Worm (Caenorhabditis elegans) whole organism, L4 larva: ENCODE data around the gene toe-1.

Experiments
- F10B5.3 ChIP-seq: sonication (generic microtip); optimal IDR thresholded peaks from 2 replicates; lab custom pipeline; 2016; ENCODE audit warnings: mild to moderate bottlenecking, missing genetic modification characterization, missing compliant biosample characterization
- R02D3.7 ChIP-seq: fragments of 150-350 bp; sonication (generic microtip); optimal IDR thresholded peaks from 3 replicates; lab custom pipeline; 2014; ENCODE audit warnings: missing biosample characterization, missing genetic modification characterization
- Y48G9A.11 ChIP-seq: fragments of 200-800 bp; sonication (Bioruptor generic); IDR thresholded peaks from 2 replicates; pipeline ENCODE4 v1.3.6; 2022; ENCODE audit warnings: missing genetic modification reagents, missing genetic modification characterization, missing compliant biosample characterization
- Y5F2A.4 ChIP-seq: fragments of 200-800 bp; sonication (Bioruptor generic); optimal IDR thresholded peaks from 2 replicates; lab custom pipeline; 2018; ENCODE audit warnings: mild to moderate bottlenecking, missing genetic modification characterization, missing compliant biosample characterization
- ZK546.5 ChIP-seq, 2 experiments: sonication (generic microtip); optimal IDR thresholded peaks; 2 replicates each; lab custom pipeline; 2017; ENCODE audit warnings: missing biosample characterization in 2 of 2, missing genetic modification characterization in 2 of 2
- aha-1 ChIP-seq: fragments of 150-350 bp; peaks from one replicate; lab custom pipeline; 2014; ENCODE audit warnings: missing biosample characterization, missing genetic modification characterization
- aly-2 ChIP-seq: sonication (generic microtip); optimal IDR thresholded peaks from 2 replicates; lab custom pipeline; 2018; ENCODE audit warnings: missing biosample characterization, missing genetic modification characterization
- attf-4 ChIP-seq: sonication (generic microtip); optimal IDR thresholded peaks from 3 replicates; lab custom pipeline; 2017; ENCODE audit warnings: missing biosample characterization, missing genetic modification characterization
- ceh-20 ChIP-seq: fragments of 200-800 bp; sonication (Bioruptor generic); IDR thresholded peaks from 2 replicates; pipeline ENCODE4 v1.3.6; 2022; ENCODE audit warnings: missing genetic modification reagents, missing genetic modification characterization, missing compliant biosample characterization
- ceh-82 ChIP-seq: sonication (generic microtip); optimal IDR thresholded peaks from 2 replicates; lab custom pipeline; 2017; ENCODE audit warnings: missing biosample characterization, missing genetic modification characterization
- ces-1 ChIP-seq: fragments of 150-350 bp; sonication (generic microtip); optimal IDR thresholded peaks from 4 replicates; lab custom pipeline; 2014; ENCODE audit warnings: missing biosample characterization, missing genetic modification reagents, missing genetic modification characterization
- dpl-1 ChIP-seq: fragments of 150-350 bp; optimal IDR thresholded peaks from 2 replicates; lab custom pipeline; 2014; ENCODE audit warnings: missing biosample characterization, missing genetic modification reagents, missing genetic modification characterization
- dve-1 ChIP-seq: sonication (generic microtip); optimal IDR thresholded peaks from 2 replicates; lab custom pipeline; 2017; ENCODE audit warnings: antibody characterized with exemption, mild to moderate bottlenecking, missing genetic modification characterization, missing compliant biosample characterization; ENCODE audit not compliant: insufficient read depth
- egl-27 ChIP-seq: sonication (generic microtip); optimal IDR thresholded peaks from 3 replicates; lab custom pipeline; 2017; ENCODE audit warnings: missing biosample characterization, missing genetic modification reagents, missing genetic modification characterization
- fos-1 ChIP-seq: fragments of 150-350 bp; optimal IDR thresholded peaks from 2 replicates; lab custom pipeline; 2014; ENCODE audit warnings: missing biosample characterization, missing genetic modification characterization
- hif-1 ChIP-seq, 2 experiments: sonication (generic microtip); optimal IDR thresholded peaks; 2 replicates each; lab custom pipeline; 2016 to 2017; ENCODE audit warnings: missing compliant biosample characterization in 2 of 2, missing genetic modification characterization in 2 of 2, missing genetic modification reagents in 2 of 2, missing genotype in 2 of 2, mild to moderate bottlenecking in 1 of 2
- hlh-11 ChIP-seq: fragments of 200-800 bp; sonication (Bioruptor generic); optimal IDR thresholded peaks from 2 replicates; lab custom pipeline; 2018; ENCODE audit warnings: mild to moderate bottlenecking, missing genetic modification characterization, missing compliant biosample characterization
- hlh-30 ChIP-seq: sonication (generic microtip); optimal IDR thresholded peaks from 2 replicates; lab custom pipeline; 2017; ENCODE audit warnings: antibody characterized with exemption, mild to moderate bottlenecking, missing genetic modification characterization, missing compliant biosample characterization; ENCODE audit not compliant: insufficient read depth
- hmg-1.1 ChIP-seq: fragments of 200-800 bp; sonication (Bioruptor generic); IDR thresholded peaks from 2 replicates; pipeline ENCODE4 v1.3.6; 2022; ENCODE audit warnings: missing genetic modification reagents, missing genetic modification characterization, missing compliant biosample characterization
- jun-1 ChIP-seq: fragments of 150-350 bp; optimal IDR thresholded peaks from 2 replicates; lab custom pipeline; 2014; ENCODE audit warnings: missing biosample characterization, missing genetic modification reagents, missing genetic modification characterization
- lin-15B ChIP-seq: fragments of 150-350 bp; sonication (generic microtip); optimal IDR thresholded peaks from 3 replicates; lab custom pipeline; 2014; ENCODE audit warnings: missing biosample characterization, missing genetic modification characterization
- madf-5 ChIP-seq, 2 experiments: fragments of 200-800 bp; sonication (Bioruptor generic); IDR thresholded peaks; 2 replicates each; pipeline ENCODE4 v1.3.6; 2022; ENCODE audit warnings: missing compliant biosample characterization in 2 of 2, missing genetic modification characterization in 2 of 2
- mdl-1 ChIP-seq, 2 experiments: fragments of 150-350 bp in 1 of 2; sonication (generic microtip) in 1 of 2; optimal IDR thresholded peaks; 2 replicates each; lab custom pipeline; 2014 to 2017; ENCODE audit warnings: missing biosample characterization in 2 of 2, missing genetic modification characterization in 2 of 2
- mep-1 ChIP-seq: fragments of 150-350 bp; sonication (generic microtip); optimal IDR thresholded peaks from 3 replicates; lab custom pipeline; 2014; ENCODE audit warnings: missing biosample characterization, missing genetic modification characterization
- mes-2 ChIP-seq: sonication (generic microtip); optimal IDR thresholded peaks from 2 replicates; lab custom pipeline; 2016; ENCODE audit warnings: missing genotype, mild to moderate bottlenecking, missing genetic modification characterization, missing compliant biosample characterization; ENCODE audit not compliant: poor library complexity, severe bottlenecking
- mxl-3 ChIP-seq: fragments of 200-800 bp; sonication (Bioruptor generic); optimal IDR thresholded peaks from 2 replicates; lab custom pipeline; 2018; ENCODE audit warnings: mild to moderate bottlenecking, missing genetic modification characterization, missing compliant biosample characterization
- nhr-10 ChIP-seq: fragments of 150-350 bp; optimal IDR thresholded peaks from 2 replicates; lab custom pipeline; 2014; ENCODE audit warnings: missing biosample characterization, missing genetic modification characterization
- nhr-11 ChIP-seq: fragments of 150-350 bp; optimal IDR thresholded peaks from 2 replicates; lab custom pipeline; 2014; ENCODE audit warnings: missing biosample characterization, missing genetic modification characterization
- nhr-25 ChIP-seq: sonication (generic microtip); optimal IDR thresholded peaks from 2 replicates; lab custom pipeline; 2017; ENCODE audit warnings: missing genetic modification characterization, mild to moderate bottlenecking, missing compliant biosample characterization, antibody characterized with exemption, moderate library complexity, borderline replicate concordance; ENCODE audit not compliant: insufficient read depth
- nhr-28 ChIP-seq: fragments of 150-350 bp; optimal IDR thresholded peaks from 2 replicates; lab custom pipeline; 2014; ENCODE audit warnings: missing biosample characterization, missing genetic modification characterization
- nhr-41 ChIP-seq: fragments of 200-800 bp; sonication (Bioruptor generic); IDR thresholded peaks from 2 replicates; pipeline ENCODE4 v1.3.6; 2022; ENCODE audit warnings: missing genetic modification reagents, missing genetic modification characterization, missing compliant biosample characterization
- pqm-1 ChIP-seq: sonication (generic microtip); optimal IDR thresholded peaks from 2 replicates; lab custom pipeline; 2017; ENCODE audit warnings: missing biosample characterization, missing genetic modification characterization
- sdz-12 ChIP-seq: fragments of 200-800 bp; sonication (Bioruptor generic); optimal IDR thresholded peaks from 2 replicates; lab custom pipeline; 2018; ENCODE audit warnings: mild to moderate bottlenecking, missing genetic modification characterization, missing compliant biosample characterization
- set-16 ChIP-seq: fragments of 200-800 bp; sonication (Bioruptor generic); IDR thresholded peaks from 2 replicates; pipeline ENCODE4 v1.3.6; 2022; ENCODE audit warnings: missing genetic modification reagents, missing genetic modification characterization, missing compliant biosample characterization
- skn-1 ChIP-seq: fragments of 150-350 bp; optimal IDR thresholded peaks from 2 replicates; lab custom pipeline; 2014; ENCODE audit warnings: missing biosample characterization, missing genetic modification characterization
- snpc-1.2 ChIP-seq: fragments of 200-800 bp; sonication (Bioruptor generic); IDR thresholded peaks from 2 replicates; pipeline ENCODE4 v1.3.6; 2022; ENCODE audit warnings: missing genetic modification reagents, missing genetic modification characterization, missing compliant biosample characterization
- unc-62 ChIP-seq, 3 experiments: fragments of 150-350 bp in 1 of 3; sonication (generic microtip); optimal IDR thresholded peaks in 2 of 3; peaks in 1 of 3; 1 replicate in 1 of 3; 2 replicates in 2 of 3; lab custom pipeline; 2014 to 2017; ENCODE audit warnings: missing biosample characterization in 3 of 3, missing genetic modification characterization in 3 of 3, missing genetic modification reagents in 3 of 3, missing genotype in 1 of 3
- zfp-2 ChIP-seq: sonication (generic microtip); optimal IDR thresholded peaks from 2 replicates; lab custom pipeline; 2016; ENCODE audit warnings: mild to moderate bottlenecking, missing genetic modification characterization, missing compliant biosample characterization
- zfp-3 ChIP-seq: fragments of 200-800 bp; sonication (Bioruptor generic); conservative IDR thresholded peaks from 2 replicates; pipeline ENCODE4 v1.3.6; 2022; ENCODE audit warnings: missing genetic modification reagents, missing genetic modification characterization, missing compliant biosample characterization

Gene toe-1

DNA sequence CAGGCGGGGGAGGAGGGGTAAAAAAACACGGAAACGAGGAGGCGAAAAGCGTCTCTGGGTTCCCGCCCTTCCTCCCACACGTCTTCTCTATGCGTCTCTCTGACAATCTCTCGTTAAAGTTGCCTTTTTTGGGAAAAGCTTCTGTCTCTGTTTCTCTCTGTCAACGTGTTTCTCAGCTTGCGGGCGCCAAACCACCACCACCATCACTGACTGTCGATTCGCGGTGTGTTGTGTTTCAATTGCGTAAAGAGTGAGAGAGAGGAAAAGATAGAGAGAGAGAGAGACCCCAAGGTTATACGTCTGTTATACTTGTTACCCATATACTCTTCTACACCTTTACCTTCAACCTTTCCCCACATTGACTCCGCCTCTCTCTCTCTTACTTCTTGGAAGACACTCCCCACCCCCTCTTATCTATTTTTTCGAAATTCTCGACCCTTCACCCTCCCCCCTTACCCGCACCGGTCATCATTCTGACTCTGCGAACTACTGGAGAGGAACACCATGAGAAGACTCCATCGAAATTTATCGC, 32.4 kb upstream of the toe-1 start, which contains the start of gene mlt-7:
TSS of gene mlt-7 (plus strand) at position 482 of the 532 bp plus-strand sequence.
- TF ChIP-seq mxl-3 (GFP tag; lab: Kevin White, UChicago) (peak; percentile 84), hmg-1.1 (0 out of 2 replicates have a peak, but pooled peaks have one; percentile 25), fos-1 (tag; lab: Kevin White, UChicago) (no peak), skn-1 (no peak), set-16 (GFP tag; lab: Robert Waterston, UW) (0 out of 2 replicates have a peak, but pooled peaks have one; percentile 12), nhr-25 (tag; lab: Kevin White, UChicago) (peak; percentile 66), attf-4 (tag; lab: Kevin White, UChicago) (no peak), ceh-82 (tag; lab: Kevin White, UChicago) (no peak), egl-27 (no peak), mep-1 (peak; percentile 25)
- TF ChIP-seq, all 104 proteins: peak for 5

DNA sequence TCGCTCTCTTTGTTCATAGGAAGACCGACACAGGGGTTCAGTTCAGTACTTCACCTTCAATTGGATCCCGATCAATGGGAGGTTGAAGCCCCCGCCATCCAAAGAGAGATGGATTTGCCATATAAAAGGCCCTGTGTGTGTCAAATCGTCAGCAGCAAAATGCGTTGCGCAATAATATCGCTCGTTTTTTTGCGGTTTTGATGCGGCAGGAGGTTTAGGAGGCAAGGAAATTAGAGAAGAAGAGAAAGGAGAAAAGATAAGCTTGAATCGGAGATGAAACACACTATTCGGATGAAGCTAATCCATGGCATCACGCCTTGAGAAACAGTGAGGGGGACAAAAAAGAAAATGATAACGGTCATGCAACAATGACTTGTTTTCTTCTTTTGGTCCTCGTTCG, 30.5 kb upstream of the toe-1 start:
- TF ChIP-seq ZK546.5 (tag; optimal IDR thresholded peaks at IDR 0.05; lab: Kevin White, UChicago) (no peak), mxl-3 (GFP tag; lab: Kevin White, UChicago) (peak; percentile 16), aha-1 (tag; lab: Kevin White, UChicago) (peak; percentile 65), mdl-1 (tag; optimal IDR thresholded peaks at IDR 0.05; lab: Kevin White, UChicago) (peak in 1 of 2 experiments; percentile 0), ces-1 (GFP tag; lab: Kevin White, UChicago) (no peak), zfp-3 (no peak), F10B5.3 (tag; lab: Kevin White, UChicago) (no peak)

DNA sequence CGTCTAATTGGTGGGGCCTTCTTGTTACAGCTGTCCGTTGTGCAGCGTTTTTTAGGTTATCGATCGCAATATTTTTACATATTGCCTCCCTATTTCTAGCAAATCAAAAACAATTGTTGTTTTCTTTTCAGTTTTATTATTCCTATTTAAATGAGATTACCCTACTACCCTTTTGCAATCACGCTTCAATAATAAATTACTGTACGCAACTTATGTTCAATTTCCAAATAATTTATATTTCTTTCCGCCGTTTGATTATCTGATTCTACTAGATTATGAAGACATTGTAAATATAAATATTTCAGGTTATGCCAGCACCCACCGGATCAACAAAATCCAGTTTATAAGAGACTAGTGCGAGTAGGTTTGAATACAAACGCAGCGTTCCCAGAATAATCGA, 19.6 kb upstream of the toe-1 start, which contains the start of gene ZK430.5:
TSS of gene ZK430.5 (plus strand) at position 301 of the 400 bp plus-strand sequence.
- TF ChIP-seq unc-62 (GFP tag; optimal IDR thresholded peaks at IDR 0.05 in 1 of 2; lab: Kevin White, UChicago) (peak in 1 of 2 experiments; percentile 17), unc-62 (tag; optimal IDR thresholded peaks at IDR 0.05; lab: Kevin White, UChicago) (no peak), aha-1 (tag; lab: Kevin White, UChicago) (peak; percentile 87), mes-2 (tag; lab: Kevin White, UChicago) (no peak)

DNA sequence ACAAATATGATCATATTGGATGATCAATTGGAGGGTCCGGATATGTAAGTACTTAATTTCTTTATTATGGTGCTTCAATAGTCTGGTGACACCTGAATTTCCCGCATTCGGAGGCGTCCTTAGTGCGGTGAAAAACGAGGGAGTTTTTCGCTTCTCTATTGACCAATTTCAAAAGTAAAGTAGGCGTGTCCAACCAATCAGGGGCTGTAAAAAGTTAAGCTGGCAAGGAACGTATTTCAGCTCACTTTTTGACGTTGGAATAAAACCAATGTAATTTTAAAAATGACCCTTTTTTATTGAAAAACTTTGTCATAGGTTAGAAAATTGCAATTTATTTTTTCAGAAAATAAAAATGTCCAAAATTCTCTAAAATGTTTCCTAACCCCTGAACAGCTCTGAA, 15.3 kb upstream of the toe-1 start:
- TF ChIP-seq mdl-1 (tag; optimal IDR thresholded peaks at IDR 0.05; lab: Kevin White, UChicago) (no peak), ceh-20 (GFP tag; lab: Robert Waterston, UW) (no peak), sdz-12 (no peak)
- TF ChIP-seq, all 104 proteins: peak for 0

DNA sequence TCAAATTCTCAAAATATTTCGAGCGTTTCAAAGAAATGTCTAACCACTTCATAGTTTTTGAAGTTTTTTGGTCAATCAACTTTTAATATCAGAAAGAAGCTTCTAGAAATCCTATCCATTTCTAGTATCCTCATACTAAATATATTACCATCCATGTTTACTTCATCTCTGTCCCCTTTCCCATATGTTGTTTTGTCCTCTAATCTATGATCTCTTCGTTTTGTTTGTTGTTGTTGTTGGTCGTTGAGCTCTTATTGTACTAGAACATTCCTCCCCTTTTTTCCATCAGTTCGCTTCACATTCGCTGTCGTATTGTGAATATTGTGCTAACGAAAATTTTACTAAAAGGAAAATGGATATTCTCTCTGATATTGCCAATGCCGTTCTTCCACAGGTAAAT, 7.6 kb upstream of the toe-1 start, which contains the start of gene sod-5:
TSS of gene sod-5 (plus strand) at position 301 of the 400 bp plus-strand sequence.
- TF ChIP-seq ceh-20 (GFP tag; lab: Robert Waterston, UW) = no peak
- no peak for TF ChIP-seq Y48G9A.11
- no peak for TF ChIP-seq zfp-2 (tag; lab: Kevin White, UChicago)
- TF ChIP-seq, all 104 proteins: peak for 0

DNA sequence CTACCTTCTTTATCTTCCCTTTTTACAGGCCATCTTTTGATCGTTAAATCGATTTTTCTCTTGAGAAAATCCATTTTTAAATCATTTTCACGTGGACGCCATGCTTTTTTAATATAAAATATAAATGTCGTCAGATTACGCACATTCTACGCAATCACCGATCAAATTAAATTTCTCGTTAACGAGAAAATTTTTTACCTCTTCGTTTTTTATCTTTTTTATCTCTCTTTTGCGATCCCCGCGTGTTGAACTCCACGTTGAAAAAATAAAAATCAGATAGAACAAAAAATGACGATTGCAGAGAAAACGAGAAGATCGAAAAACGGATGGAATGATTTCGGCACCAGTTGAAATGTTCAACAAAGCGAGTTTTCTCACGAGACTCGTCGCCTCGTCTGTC, 5.0 kb upstream of the toe-1 start, which contains the start of gene bpnt-1:
TSS of gene bpnt-1 (plus strand) at position 301 of the 400 bp plus-strand sequence.
- TF ChIP-seq sdz-12 = no peak
- TF ChIP-seq nhr-11 (tag; lab: Kevin White, UChicago) = no peak
- no peak for TF ChIP-seq ces-1 (GFP tag; lab: Kevin White, UChicago)
- TF ChIP-seq mxl-3 (GFP tag; lab: Kevin White, UChicago) = peak; percentile 13
- no peak for TF ChIP-seq dve-1 (tag; lab: Kevin White, UChicago)
- TF ChIP-seq lin-15B = no peak
- no peak for TF ChIP-seq pqm-1
- no peak for TF ChIP-seq dpl-1 (GFP tag; lab: Kevin White, UChicago)
- TF ChIP-seq snpc-1.2 (GFP tag; lab: Robert Waterston, UW) = no peak
- TF ChIP-seq R02D3.7 = no peak
- no peak for TF ChIP-seq Y5F2A.4 (GFP tag; lab: Kevin White, UChicago)
- TF ChIP-seq unc-62 (GFP tag; optimal IDR thresholded peaks at IDR 0.05 in 1 of 2; lab: Kevin White, UChicago) = no peak
- no peak for TF ChIP-seq unc-62 (tag; optimal IDR thresholded peaks at IDR 0.05; lab: Kevin White, UChicago)
- peak in 1 of 2 experiments; percentile 19 for TF ChIP-seq mdl-1 (tag; optimal IDR thresholded peaks at IDR 0.05; lab: Kevin White, UChicago)
- no peak for TF ChIP-seq aly-2 (tag; lab: Kevin White, UChicago)
- no peak for TF ChIP-seq hif-1 (tag; optimal IDR thresholded peaks at IDR 0.05; lab: Kevin White, UChicago)
- no peak for TF ChIP-seq hlh-11 (tag; lab: Kevin White, UChicago)
- no peak for TF ChIP-seq nhr-41 (GFP tag; lab: Robert Waterston, UW)
- no peak for TF ChIP-seq nhr-10 (tag; lab: Kevin White, UChicago)
- peak; percentile 12 for TF ChIP-seq nhr-28 (tag; lab: Kevin White, UChicago)
- no peak for TF ChIP-seq jun-1 (tag; lab: Kevin White, UChicago)
- peak; percentile 39 for TF ChIP-seq hlh-30
- no peak for TF ChIP-seq madf-5 (GFP tag; IDR thresholded peaks at IDR 0.05; lab: Robert Waterston, UW)
